Fruit fly (Drosophila melanogaster) whole organism: ENCODE measurements around the gene CG8003.

Experiments
- CG8478 ChIP-seq: fragments of >200 bp; optimal IDR thresholded peaks from 2 replicates; lab custom pipeline; 2018; ENCODE audit warnings: inconsistent platforms
- Dll ChIP-seq: fragments of >200 bp; optimal IDR thresholded peaks from 2 replicates; lab custom pipeline; 2017
- EcR ChIP-seq, 2 experiments: fragments of >200 bp; optimal IDR thresholded peaks; 2 replicates each; lab custom pipeline; 2017; ENCODE audit warnings: missing biosample characterization in 2 of 2, missing genetic modification characterization in 2 of 2, missing genetic modification reagents in 2 of 2
- pan ChIP-seq: fragments of >200 bp; optimal IDR thresholded peaks from 2 replicates; lab custom pipeline; 2017
- psq ChIP-seq: fragments of >200 bp; optimal IDR thresholded peaks from 2 replicates; lab custom pipeline; 2017
- usp ChIP-seq: fragments of >200 bp; optimal IDR thresholded peaks from 2 replicates; lab custom pipeline; 2017; ENCODE audit warnings: missing biosample characterization, missing genetic modification characterization, mixed read lengths

dm6 chr3L:10693709-10694403, 32.6 kb downstream of the CG8003 start, which contains the start of gene ND-13B:
- TF ChIP-seq pan (lab: Kevin White, UChicago) (no peak), usp (GFP tag; lab: Kevin White, UChicago) (no peak), Dll (lab: Kevin White, UChicago) (no peak), psq (lab: Kevin White, UChicago) (no peak), CG8478 (lab: Kevin White, UChicago) (no peak), EcR (GFP tag; optimal IDR thresholded peaks at IDR 0.05; lab: Kevin White, UChicago) (no peak)
